Worm (Caenorhabditis elegans): ENCODE data around the gene nas-27.

- TF ChIP-seq eyg-1 (tag; optimal IDR thresholded peaks at IDR 0.05): no peak
- TF ChIP-seq ceh-34 (tag; optimal IDR thresholded peaks at IDR 0.05): no peak
Observed at ce11 chrII:1126472-1126871, 52.7 kb downstream of the nas-27 start.

All from whole organism, late embryonic.